Fruit fly (Drosophila melanogaster) whole organism, embryonic: ENCODE data around the gene CG42232.

Experiments used
- BtbVII ChIP-seq: fragments of 200-800 bp; sonication (Bioruptor generic); optimal IDR thresholded peaks from 3 replicates; lab custom pipeline; 2017; ENCODE audit warnings: missing biosample characterization, mild to moderate bottlenecking, missing genetic modification characterization
- CG10147 ChIP-seq: fragments of 200-800 bp; sonication (Bioruptor generic); optimal IDR thresholded peaks from 2 replicates; lab custom pipeline; 2019; ENCODE audit warnings: missing biosample characterization, mild to moderate bottlenecking, missing genetic modification characterization, moderate library complexity
- CG10209 ChIP-seq: fragments of 200-800 bp; sonication (Bioruptor generic); optimal IDR thresholded peaks from 3 replicates; lab custom pipeline; 2017; ENCODE audit warnings: missing biosample characterization, mild to moderate bottlenecking, missing genetic modification characterization, missing genetic modification reagents
- CG10267 ChIP-seq: fragments of 200-800 bp; sonication (Bioruptor generic); optimal IDR thresholded peaks from 2 replicates; lab custom pipeline; 2018; ENCODE audit warnings: missing biosample characterization, mild to moderate bottlenecking, missing genetic modification characterization, moderate library complexity
- CG10462 ChIP-seq: fragments of 200-800 bp; sonication (Bioruptor generic); optimal IDR thresholded peaks from 2 replicates; lab custom pipeline; 2016; ENCODE audit warnings: missing biosample characterization, missing genetic modification characterization
- CG11456 ChIP-seq: fragments of 200-800 bp; sonication (Bioruptor generic); IDR thresholded peaks from 3 replicates; pipeline ENCODE4 v1.3.6; 2022; ENCODE audit warnings: missing biosample characterization, missing genetic modification characterization
- CG12391 ChIP-seq: fragments of 200-800 bp; sonication (Bioruptor generic); optimal IDR thresholded peaks from 3 replicates; lab custom pipeline; 2018; ENCODE audit warnings: missing biosample characterization, mild to moderate bottlenecking, missing genetic modification characterization, moderate library complexity
- CG14710 ChIP-seq: fragments of 200-800 bp; sonication (Bioruptor generic); optimal IDR thresholded peaks from 3 replicates; lab custom pipeline; 2019; ENCODE audit warnings: missing biosample characterization, mild to moderate bottlenecking, missing genetic modification characterization, moderate library complexity
- CG16815 ChIP-seq: fragments of 200-800 bp; sonication (Bioruptor generic); optimal IDR thresholded peaks from 3 replicates; lab custom pipeline; 2017; ENCODE audit warnings: missing biosample characterization, mild to moderate bottlenecking, missing genetic modification characterization
- CG2120 ChIP-seq: fragments of 200-800 bp; sonication (Bioruptor generic); optimal IDR thresholded peaks from 3 replicates; lab custom pipeline; 2016; ENCODE audit warnings: missing biosample characterization, missing genetic modification characterization
- CG2875 ChIP-seq: fragments of 200-800 bp; sonication (Bioruptor generic); optimal IDR thresholded peaks from 2 replicates; lab custom pipeline; 2017; ENCODE audit warnings: missing biosample characterization, mild to moderate bottlenecking, missing genetic modification characterization, missing genetic modification reagents
- CG30431 ChIP-seq: fragments of 200-800 bp; sonication (Bioruptor generic); optimal IDR thresholded peaks from 2 replicates; lab custom pipeline; 2017; ENCODE audit warnings: missing biosample characterization, missing genetic modification characterization
- CG34422 ChIP-seq: fragments of 200-800 bp; sonication (Bioruptor generic); IDR thresholded peaks from 3 replicates; pipeline ENCODE4 v1.3.6; 2022; ENCODE audit warnings: missing biosample characterization, missing genetic modification characterization
- CG3847 ChIP-seq: fragments of 200-800 bp; sonication (Bioruptor generic); IDR thresholded peaks from 2 replicates; pipeline ENCODE4 v1.3.6; 2022; ENCODE audit warnings: missing biosample characterization, missing genetic modification characterization
- CG4360 ChIP-seq: fragments of 200-800 bp; sonication (Bioruptor generic); IDR thresholded peaks from 2 replicates; pipeline ENCODE4 v1.3.6; 2022; ENCODE audit warnings: missing biosample characterization, missing genetic modification characterization
- CG6654 ChIP-seq: fragments of 200-800 bp; sonication (Bioruptor generic); optimal IDR thresholded peaks from 2 replicates; lab custom pipeline; 2017; ENCODE audit warnings: missing biosample characterization, mild to moderate bottlenecking, missing genetic modification characterization
- CG6683 ChIP-seq: fragments of 200-800 bp; sonication (Bioruptor generic); optimal IDR thresholded peaks from 2 replicates; lab custom pipeline; 2017; ENCODE audit warnings: missing biosample characterization, mild to moderate bottlenecking, missing genetic modification characterization, missing genetic modification reagents
- CG7556 ChIP-seq: fragments of 200-800 bp; sonication (Bioruptor generic); optimal IDR thresholded peaks from 2 replicates; lab custom pipeline; 2017; ENCODE audit warnings: missing biosample characterization, mild to moderate bottlenecking, missing genetic modification characterization
- CG8290 ChIP-seq, 3 experiments: fragments of 200-800 bp; sonication (Bioruptor generic); optimal IDR thresholded peaks; 2 replicates each; lab custom pipeline; 2016 to 2019; ENCODE audit warnings: missing biosample characterization in 3 of 3, missing genetic modification characterization in 3 of 3, mild to moderate bottlenecking in 2 of 3, moderate library complexity in 1 of 3
- D19A ChIP-seq: fragments of 200-800 bp; optimal IDR thresholded peaks from 3 replicates; lab custom pipeline; 2019; ENCODE audit warnings: missing biosample characterization, mild to moderate bottlenecking, missing genetic modification characterization, moderate library complexity
- Deaf1 ChIP-seq: fragments of 200-800 bp; optimal IDR thresholded peaks from 3 replicates; lab custom pipeline; 2019; ENCODE audit warnings: missing biosample characterization, mild to moderate bottlenecking, missing genetic modification characterization, moderate library complexity
- Doc2 ChIP-seq: fragments of 200-800 bp; sonication (Bioruptor generic); IDR thresholded peaks from 2 replicates; pipeline ENCODE4 v1.3.6; 2022; ENCODE audit warnings: missing biosample characterization, missing genetic modification characterization
- Fer2 ChIP-seq: fragments of 200-800 bp; sonication (Bioruptor generic); optimal IDR thresholded peaks from 2 replicates; lab custom pipeline; 2018; ENCODE audit warnings: missing biosample characterization, mild to moderate bottlenecking, missing genetic modification characterization, moderate library complexity
- HHEX ChIP-seq: fragments of 200-800 bp; sonication (Bioruptor generic); optimal IDR thresholded peaks from 3 replicates; lab custom pipeline; 2017; ENCODE audit warnings: missing biosample characterization, mild to moderate bottlenecking, missing genetic modification characterization, missing genetic modification reagents
- HLH54F ChIP-seq: fragments of 200-800 bp; sonication (Bioruptor generic); optimal IDR thresholded peaks from 3 replicates; lab custom pipeline; 2016; ENCODE audit warnings: missing biosample characterization, missing genetic modification characterization
- Mes4 ChIP-seq: fragments of 200-800 bp; sonication (Bioruptor generic); optimal IDR thresholded peaks from 2 replicates; lab custom pipeline; 2016; ENCODE audit warnings: missing biosample characterization, missing genetic modification characterization
- PHDP ChIP-seq: fragments of 200-800 bp; sonication (Bioruptor generic); optimal IDR thresholded peaks from 3 replicates; lab custom pipeline; 2018; ENCODE audit warnings: missing biosample characterization, mild to moderate bottlenecking, missing genetic modification characterization, moderate library complexity
- Ravus ChIP-seq: fragments of 200-800 bp; sonication (Bioruptor generic); IDR thresholded peaks from 2 replicates; pipeline ENCODE4 v1.3.6; 2022; ENCODE audit warnings: missing biosample characterization, missing genetic modification characterization
- Ssrp ChIP-seq: fragments of 200-800 bp; sonication (Bioruptor generic); optimal IDR thresholded peaks from 2 replicates; lab custom pipeline; 2018; ENCODE audit warnings: missing biosample characterization, mild to moderate bottlenecking, missing genetic modification characterization, moderate library complexity
- Taf1 ChIP-seq: fragments of 200-800 bp; sonication (Bioruptor generic); IDR thresholded peaks from 2 replicates; pipeline ENCODE4 v1.3.6; 2022; ENCODE audit warnings: missing biosample characterization, missing genetic modification characterization
- ap ChIP-seq: fragments of 200-800 bp; sonication (Bioruptor generic); IDR thresholded peaks from 2 replicates; pipeline ENCODE4 v1.3.6; 2022; ENCODE audit warnings: missing biosample characterization, missing genetic modification characterization
- cad ChIP-seq: fragments of >200 bp; optimal IDR thresholded peaks from 2 replicates; lab custom pipeline; 2017; ENCODE audit warnings: missing biosample characterization, missing genetic modification characterization
- cwo ChIP-seq: fragments of 200-800 bp; sonication (Bioruptor generic); optimal IDR thresholded peaks from 3 replicates; lab custom pipeline; 2017; ENCODE audit warnings: missing biosample characterization, missing genetic modification characterization, mild to moderate bottlenecking, moderate library complexity, missing genetic modification reagents
- dmrt11E ChIP-seq: fragments of 200-800 bp; sonication (Bioruptor generic); optimal IDR thresholded peaks from 3 replicates; lab custom pipeline; 2018; ENCODE audit warnings: missing biosample characterization, mild to moderate bottlenecking, missing genetic modification characterization, moderate library complexity
- dysf ChIP-seq: fragments of 200-800 bp; sonication (Bioruptor generic); IDR thresholded peaks from 3 replicates; pipeline ENCODE4 v1.3.6; 2022; ENCODE audit warnings: missing biosample characterization, missing genetic modification characterization
- exex ChIP-seq: fragments of 200-800 bp; sonication (Bioruptor generic); optimal IDR thresholded peaks from 4 replicates; lab custom pipeline; 2018; ENCODE audit warnings: missing biosample characterization, mild to moderate bottlenecking, missing genetic modification characterization, moderate library complexity
- lab ChIP-seq: fragments of 200-800 bp; sonication (Bioruptor generic); optimal IDR thresholded peaks from 3 replicates; lab custom pipeline; 2017; ENCODE audit warnings: missing biosample characterization, missing genetic modification characterization, mild to moderate bottlenecking, moderate library complexity, missing genetic modification reagents
- odd ChIP-seq: fragments of 200-800 bp; sonication (Bioruptor generic); optimal IDR thresholded peaks from 2 replicates; lab custom pipeline; 2017; ENCODE audit warnings: missing biosample characterization, mild to moderate bottlenecking, missing genetic modification characterization
- p53 ChIP-seq: fragments of 200-800 bp; sonication (Bioruptor generic); optimal IDR thresholded peaks from 2 replicates; lab custom pipeline; 2016; ENCODE audit warnings: missing biosample characterization, missing genetic modification characterization
- pnt ChIP-seq: fragments of 200-800 bp; sonication (Bioruptor generic); optimal IDR thresholded peaks from 3 replicates; lab custom pipeline; 2016; ENCODE audit warnings: missing biosample characterization, missing genetic modification characterization
- prd ChIP-seq, 3 experiments: fragments of >200 bp in 2 of 3; fragments of 200-800 bp in 1 of 3; sonication (Bioruptor generic) in 1 of 3; optimal IDR thresholded peaks in 2 of 3; IDR thresholded peaks in 1 of 3; 2 replicates in 2 of 3; 3 replicates in 1 of 3; pipeline versions ENCODE4 v1.3.6 to Lab custom; 2017 to 2022; ENCODE audit warnings: missing biosample characterization in 1 of 3, missing genetic modification characterization in 1 of 3
- row ChIP-seq: fragments of 200-800 bp; sonication (Bioruptor generic); IDR thresholded peaks from 3 replicates; pipeline ENCODE4 v1.3.6; 2022; ENCODE audit warnings: missing biosample characterization, missing genetic modification characterization
- sens ChIP-seq: fragments of 200-800 bp; sonication (Bioruptor generic); peaks from one replicate; lab custom pipeline; 2016; ENCODE audit warnings: missing biosample characterization, missing genetic modification characterization
- seq ChIP-seq: fragments of 200-800 bp; sonication (Bioruptor generic); IDR thresholded peaks from 2 replicates; pipeline ENCODE4 v1.3.6; 2022; ENCODE audit warnings: missing biosample characterization, missing genetic modification characterization
- sisA ChIP-seq: fragments of 200-800 bp; sonication (Bioruptor generic); IDR thresholded peaks from 2 replicates; pipeline ENCODE4 v1.3.6; 2022; ENCODE audit warnings: missing biosample characterization, missing genetic modification characterization
- sob ChIP-seq: fragments of 200-800 bp; sonication (Bioruptor generic); IDR thresholded peaks from 2 replicates; pipeline ENCODE4 v1.3.6; 2022; ENCODE audit warnings: missing biosample characterization, missing genetic modification characterization
- tll ChIP-seq, 2 experiments: fragments of 200-800 bp in 1 of 2; fragments of >200 bp in 1 of 2; sonication (Bioruptor generic) in 1 of 2; optimal IDR thresholded peaks; 2 replicates each; lab custom pipeline; 2017 to 2019; ENCODE audit warnings: missing biosample characterization in 2 of 2, missing genetic modification characterization in 2 of 2, mild to moderate bottlenecking in 1 of 2, moderate library complexity in 1 of 2
- twi ChIP-seq: fragments of 200-800 bp; optimal IDR thresholded peaks from 2 replicates; lab custom pipeline; 2019; ENCODE audit warnings: missing biosample characterization, mild to moderate bottlenecking, missing genetic modification characterization, moderate library complexity

CG42232 gene

dm6 chr3R:16476472-16476871 lies 7.0 kb upstream of the CG42232 start (continued):
- TF ChIP-seq HHEX (GFP tag; lab: Kevin White, UChicago) (peak; percentile 0), CG12391 (tag; lab: Kevin White, UChicago) (peak; percentile 40), BtbVII (GFP tag; lab: Kevin White, UChicago) (peak; percentile 26), CG2120 (GFP tag; lab: Kevin White, UChicago) (peak; percentile 58), D19A (peak; percentile 34), Fer2 (tag; lab: Kevin White, UChicago) (peak; percentile 24), CG3847 (GFP tag; lab: Robert Waterston, UW) (no peak), PHDP (tag; lab: Kevin White, UChicago) (peak; percentile 44), cwo (GFP tag; lab: Kevin White, UChicago) (peak; percentile 45), Doc2 (no peak), prd (optimal IDR thresholded peaks at IDR 0.05; lab: Kevin White, UChicago) (no peak), prd (GFP tag; IDR thresholded peaks at IDR 0.05; lab: Robert Waterston, UW) (peak; percentile 19; the same call in 1 of the 3 replicates), CG6683 (peak; percentile 1), lab (GFP tag; lab: Kevin White, UChicago) (peak; percentile 68), CG10147 (GFP tag; lab: Kevin White, UChicago) (peak; percentile 47), CG14710 (tag; lab: Kevin White, UChicago) (peak; percentile 8), CG7556 (peak; percentile 61), odd (GFP tag; lab: Kevin White, UChicago) (peak; percentile 23), row (GFP tag; lab: Robert Waterston, UW) (peak; percentile 54; the same call in 2 of the 3 replicates)

dm6 chr3R:16472301-16472700 lies 2.8 kb upstream of the CG42232 start, which contains the start of gene Gyc89Da:
TSS of gene Gyc89Da (plus strand) at chr3R:16472601.
- TF ChIP-seq Deaf1 (tag; lab: Kevin White, UChicago) = peak; percentile 15
- TF ChIP-seq D19A = no peak
- TF ChIP-seq CG11456 (GFP tag; lab: Robert Waterston, UW) = 0 out of 3 replicates have a peak, but pooled peaks have one; percentile 30

dm6 chr3R:16468556-16468955 lies 907 bp downstream of the CG42232 start:
- TF ChIP-seq HLH54F (no peak), CG16815 (GFP tag; lab: Kevin White, UChicago) (no peak), p53 (no peak), CG6654 (GFP tag; lab: Kevin White, UChicago) (no peak), CG10209 (GFP tag; lab: Kevin White, UChicago) (no peak), CG10267 (tag; lab: Kevin White, UChicago) (no peak), sisA (GFP tag; lab: Robert Waterston, UW) (no peak), CG8290 (GFP tag; optimal IDR thresholded peaks at IDR 0.05; lab: Kevin White, UChicago) (no peak), CG8290 (tag; optimal IDR thresholded peaks at IDR 0.05; lab: Kevin White, UChicago) (no peak), cad (GFP tag; lab: Kevin White, UChicago) (peak; percentile 81), Ssrp (tag; lab: Kevin White, UChicago) (no peak), dysf (no peak), exex (tag; lab: Kevin White, UChicago) (no peak), CG30431 (GFP tag; lab: Kevin White, UChicago) (no peak), Ravus (GFP tag; lab: Robert Waterston, UW) (no peak), CG4360 (peak; percentile 69), CG34422 (no peak), seq (GFP tag; lab: Robert Waterston, UW) (no peak), twi (peak; percentile 81), Mes4 (GFP tag; lab: Kevin White, UChicago) (no peak), pnt (GFP tag; lab: Kevin White, UChicago) (no peak), sob (GFP tag; lab: Robert Waterston, UW) (no peak), CG10462 (no peak), dmrt11E (tag; lab: Kevin White, UChicago) (no peak), CG2875 (GFP tag; lab: Kevin White, UChicago) (no peak), ap (GFP tag; lab: Robert Waterston, UW) (no peak), tll (GFP tag; optimal IDR thresholded peaks at IDR 0.05; lab: Kevin White, UChicago) (peak in 1 of 2 experiments; percentile 29), Taf1 (GFP tag; lab: Robert Waterston, UW) (no peak), sens (GFP tag; lab: Kevin White, UChicago) (no peak)
